Fruit fly (Drosophila melanogaster) whole organism, prepupa: ENCODE measurements around the gene Gk2.

Source experiments
- CG10669 ChIP-seq: fragments of 200-800 bp; sonication (Bioruptor generic); optimal IDR thresholded peaks from 3 replicates; lab custom pipeline; 2018; ENCODE audit warnings: missing biosample characterization, mild to moderate bottlenecking, missing genetic modification characterization, moderate library complexity
- CG32006 ChIP-seq: fragments of 200-800 bp; sonication (Bioruptor generic); optimal IDR thresholded peaks from 3 replicates; lab custom pipeline; 2017; ENCODE audit warnings: missing biosample characterization, mild to moderate bottlenecking, missing genetic modification characterization
- Eip93F ChIP-seq: fragments of 200-800 bp; sonication (Bioruptor generic); optimal IDR thresholded peaks from 2 replicates; lab custom pipeline; 2016; ENCODE audit warnings: missing biosample characterization, mild to moderate bottlenecking, missing genetic modification characterization
- Lpt ChIP-seq: fragments of 200-800 bp; sonication (Bioruptor generic); optimal IDR thresholded peaks from 3 replicates; lab custom pipeline; 2016; ENCODE audit warnings: missing biosample characterization, missing genetic modification characterization
- Sox102F ChIP-seq: fragments of 200-800 bp; sonication (Bioruptor generic); optimal IDR thresholded peaks from 2 replicates; lab custom pipeline; 2016; ENCODE audit warnings: missing biosample characterization, mild to moderate bottlenecking, missing genetic modification characterization
- ss ChIP-seq, 2 experiments: fragments of 200-800 bp; sonication (Bioruptor generic); optimal IDR thresholded peaks; 2 replicates in 1 of 2; 3 replicates in 1 of 2; lab custom pipeline; 2017 to 2018; ENCODE audit warnings: mild to moderate bottlenecking in 2 of 2, missing biosample characterization in 2 of 2, missing genetic modification characterization in 2 of 2, moderate library complexity in 1 of 2

dm6 chr3L:1772593-1772992 lies 34.4 kb downstream of the Gk2 start:
- TF ChIP-seq Lpt (GFP tag; lab: Kevin White, UChicago) (no peak), Sox102F (GFP tag; lab: Kevin White, UChicago) (no peak), CG32006 (GFP tag; lab: Kevin White, UChicago) (no peak), CG10669 (GFP tag; lab: Kevin White, UChicago) (no peak), Eip93F (no peak), ss (GFP tag; optimal IDR thresholded peaks at IDR 0.05; lab: Kevin White, UChicago) (no peak)
